Worm (Caenorhabditis elegans) whole organism, L3 larva: ENCODE data around the gene oac-46.
A peak's percentile ranks its signal among the peaks of the same experiment; 100 is the strongest.

ENCODE experiments used
- aly-2 ChIP-seq: fragments of 150-350 bp; optimal IDR thresholded peaks from 2 replicates; lab custom pipeline; 2014; ENCODE audit warnings: missing biosample characterization, missing genetic modification characterization
- ceh-16 ChIP-seq: sonication (generic microtip); optimal IDR thresholded peaks from 2 replicates; lab custom pipeline; 2017; ENCODE audit warnings: missing biosample characterization, missing genetic modification characterization
- ceh-28 ChIP-seq: fragments of 150-350 bp; optimal IDR thresholded peaks from 2 replicates; lab custom pipeline; 2014; ENCODE audit warnings: missing biosample characterization, missing genetic modification reagents, missing genetic modification characterization
- elt-1 ChIP-seq: fragments of 150-350 bp; optimal IDR thresholded peaks from 2 replicates; lab custom pipeline; 2014; ENCODE audit warnings: missing biosample characterization, missing genetic modification characterization
- elt-2 ChIP-seq: sonication (generic microtip); optimal IDR thresholded peaks from 2 replicates; lab custom pipeline; 2016; ENCODE audit warnings: missing genetic modification reagents, mild to moderate bottlenecking, missing genetic modification characterization, missing compliant biosample characterization
- fkh-2 ChIP-seq: fragments of 150-350 bp; optimal IDR thresholded peaks from 2 replicates; lab custom pipeline; 2014; ENCODE audit warnings: missing biosample characterization, missing genetic modification reagents, missing genetic modification characterization
- lin-15B ChIP-seq: fragments of 150-350 bp; optimal IDR thresholded peaks from 2 replicates; lab custom pipeline; 2014; ENCODE audit warnings: missing biosample characterization, missing genetic modification characterization
- lsy-12 ChIP-seq: sonication (generic microtip); optimal IDR thresholded peaks from 2 replicates; lab custom pipeline; 2016; ENCODE audit warnings: mild to moderate bottlenecking, missing genetic modification characterization, missing compliant biosample characterization
- mdl-1 ChIP-seq: fragments of 150-350 bp; optimal IDR thresholded peaks from 2 replicates; lab custom pipeline; 2014; ENCODE audit warnings: missing biosample characterization, missing genetic modification characterization
- mml-1 ChIP-seq: fragments of 150-350 bp; sonication (generic microtip); optimal IDR thresholded peaks from 3 replicates; lab custom pipeline; 2014; ENCODE audit warnings: missing biosample characterization, missing genetic modification characterization
- nfya-1 ChIP-seq: sonication (generic microtip); optimal IDR thresholded peaks from 2 replicates; lab custom pipeline; 2017; ENCODE audit warnings: missing genetic modification characterization, mild to moderate bottlenecking, missing compliant biosample characterization, antibody characterized with exemption, moderate library complexity; ENCODE audit not compliant: insufficient read depth
- nhr-11 ChIP-seq: fragments of 150-350 bp; optimal IDR thresholded peaks from 2 replicates; lab custom pipeline; 2014; ENCODE audit warnings: missing biosample characterization, missing genetic modification characterization
- nhr-12 ChIP-seq: fragments of 150-350 bp; optimal IDR thresholded peaks from 2 replicates; lab custom pipeline; 2014; ENCODE audit warnings: missing biosample characterization, missing genetic modification characterization
- nhr-23 ChIP-seq: fragments of 150-350 bp; optimal IDR thresholded peaks from 2 replicates; lab custom pipeline; 2014; ENCODE audit warnings: missing biosample characterization, missing genetic modification reagents, missing genetic modification characterization
- nhr-237 ChIP-seq: fragments of 150-350 bp; optimal IDR thresholded peaks from 2 replicates; lab custom pipeline; 2014; ENCODE audit warnings: missing biosample characterization, missing genetic modification characterization
- nhr-28 ChIP-seq: fragments of 150-350 bp; optimal IDR thresholded peaks from 2 replicates; lab custom pipeline; 2014; ENCODE audit warnings: missing biosample characterization, missing genetic modification characterization
- nhr-76 ChIP-seq: fragments of 150-350 bp; sonication (generic microtip); optimal IDR thresholded peaks from 5 replicates; lab custom pipeline; 2014; ENCODE audit warnings: missing biosample characterization, missing genetic modification characterization
- nhr-77 ChIP-seq: fragments of 150-350 bp; optimal IDR thresholded peaks from 2 replicates; lab custom pipeline; 2014; ENCODE audit warnings: missing biosample characterization, missing genetic modification characterization
- pha-4 ChIP-seq: fragments of 150-350 bp; optimal IDR thresholded peaks from 2 replicates; lab custom pipeline; 2014; ENCODE audit warnings: missing biosample characterization, missing genetic modification reagents, missing genetic modification characterization
- pqm-1 ChIP-seq: fragments of 150-350 bp; optimal IDR thresholded peaks from 2 replicates; lab custom pipeline; 2017; ENCODE audit warnings: missing biosample characterization, missing genetic modification characterization, inconsistent platforms
- sea-2 ChIP-seq: fragments of 150-350 bp; sonication (generic microtip); optimal IDR thresholded peaks from 4 replicates; lab custom pipeline; 2014; ENCODE audit warnings: missing biosample characterization, missing genetic modification reagents, missing genetic modification characterization
- skn-1 ChIP-seq: fragments of 150-350 bp; optimal IDR thresholded peaks from 2 replicates; lab custom pipeline; 2014; ENCODE audit warnings: missing biosample characterization, missing genetic modification characterization
- snpc-4 ChIP-seq: fragments of 150-350 bp; optimal IDR thresholded peaks from 2 replicates; lab custom pipeline; 2014; ENCODE audit warnings: missing biosample characterization, missing genetic modification characterization
- tbx-2 ChIP-seq: sonication (generic microtip); optimal IDR thresholded peaks from 2 replicates; lab custom pipeline; 2016; ENCODE audit warnings: mild to moderate bottlenecking, missing genetic modification characterization, missing compliant biosample characterization
- unc-39 ChIP-seq: sonication (generic microtip); optimal IDR thresholded peaks from 4 replicates; lab custom pipeline; 2017; ENCODE audit warnings: missing biosample characterization, missing genetic modification characterization
- unc-62 ChIP-seq: fragments of 150-350 bp; sonication (generic microtip); optimal IDR thresholded peaks from 4 replicates; lab custom pipeline; 2014; ENCODE audit warnings: missing biosample characterization, missing genetic modification reagents, missing genetic modification characterization

oac-46 gene

DNA sequence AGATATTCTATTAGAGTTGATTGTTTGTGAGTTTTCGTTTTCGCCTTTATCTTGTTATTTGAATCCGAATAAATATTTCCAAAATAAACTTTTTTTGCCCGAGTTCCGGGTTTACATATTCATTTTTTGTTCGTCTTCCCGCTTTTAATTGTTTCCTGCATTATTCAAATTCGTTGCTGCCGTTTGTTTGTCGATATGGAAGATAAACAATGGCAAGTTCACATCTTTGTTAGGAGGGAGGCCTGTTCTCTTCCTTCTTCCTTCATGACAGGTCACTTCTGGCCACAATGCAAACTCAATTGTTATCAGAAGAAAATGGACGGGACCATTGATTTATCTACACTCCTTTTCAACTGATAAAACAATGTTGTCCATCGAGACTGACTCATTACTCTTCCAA lies 37.7 kb upstream of the oac-46 start:
- peak; percentile 10 for TF ChIP-seq pha-4 (tag; lab: Kevin White, UChicago)
- TF ChIP-seq skn-1 (tag; lab: Kevin White, UChicago): no peak

DNA sequence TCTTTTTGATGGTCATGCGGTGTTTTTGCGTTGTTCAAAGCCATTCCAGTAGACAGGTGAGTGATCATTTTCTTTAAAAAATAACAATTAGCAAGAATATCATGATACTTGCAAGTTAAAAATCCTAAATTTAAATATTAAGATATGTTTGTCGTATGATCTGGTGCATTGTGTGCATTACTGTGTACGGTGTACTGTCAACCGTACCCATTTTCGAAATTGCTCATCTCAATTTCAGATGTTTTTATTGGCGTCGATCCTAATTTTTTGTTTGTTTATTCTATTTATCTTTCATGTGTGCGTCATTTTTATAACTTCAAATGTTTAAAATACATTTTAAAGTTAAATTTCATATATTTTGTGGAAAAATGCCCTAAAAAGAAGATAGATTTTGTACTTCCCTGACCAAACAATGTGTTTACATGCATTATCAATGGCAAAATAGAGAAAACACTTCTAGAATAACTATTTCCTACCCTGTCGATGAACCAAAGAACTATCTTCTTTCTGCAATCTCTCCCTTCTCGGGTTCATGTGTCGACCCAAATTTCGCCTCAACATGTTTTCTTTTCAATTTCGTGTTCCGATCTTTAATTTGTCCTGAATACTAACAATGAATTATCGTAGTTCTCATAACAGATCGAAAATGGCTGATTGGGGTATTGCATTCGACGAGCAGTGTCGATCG lies 32.5 kb upstream of the oac-46 start, which contains the start of the genes T07D4.5 and ddx-19:
T07D4.5 (minus strand) TSS at position 71 of the 688 bp plus-strand sequence.
ddx-19 (plus strand) TSS at position 638 of the 688 bp plus-strand sequence.
- TF ChIP-seq lin-15B: peak; percentile 42
- TF ChIP-seq elt-2 (tag; lab: Kevin White, UChicago): peak; percentile 29
- peak; percentile 8 for TF ChIP-seq nhr-23 (tag; lab: Kevin White, UChicago)
- TF ChIP-seq pqm-1 (tag; lab: Kevin White, UChicago): peak; percentile 7
- no peak for TF ChIP-seq mml-1 (tag; lab: Kevin White, UChicago)
- no peak for TF ChIP-seq skn-1 (tag; lab: Kevin White, UChicago)
- TF ChIP-seq pha-4 (tag; lab: Kevin White, UChicago): peak; percentile 78
- no peak for TF ChIP-seq ceh-16 (tag; lab: Kevin White, UChicago)

DNA sequence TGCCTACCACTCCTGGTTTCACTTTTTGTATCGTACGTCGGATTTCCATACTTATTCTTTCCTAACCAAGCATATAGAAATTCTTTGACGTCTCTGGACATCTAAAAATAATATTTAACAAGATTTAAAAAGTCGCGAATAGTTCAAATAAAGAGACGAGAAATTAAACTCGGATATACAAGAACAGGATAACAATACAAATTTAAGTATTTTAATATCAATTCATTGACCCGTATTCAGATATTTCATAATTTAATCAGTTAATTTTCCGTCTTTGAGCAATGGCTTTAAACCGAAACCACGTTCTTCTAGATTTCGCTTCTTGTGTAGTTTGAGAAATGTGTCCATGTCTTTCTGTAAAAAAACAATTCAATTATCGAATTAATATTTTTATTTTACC lies 31.7 kb upstream of the oac-46 start, which contains the start of gene rha-1:
rha-1 (minus strand) TSS at position 101 of the 400 bp plus-strand sequence.
- TF ChIP-seq aly-2 (no peak), pha-4 (tag; lab: Kevin White, UChicago) (no peak), fkh-2 (tag; lab: Kevin White, UChicago) (no peak)

DNA sequence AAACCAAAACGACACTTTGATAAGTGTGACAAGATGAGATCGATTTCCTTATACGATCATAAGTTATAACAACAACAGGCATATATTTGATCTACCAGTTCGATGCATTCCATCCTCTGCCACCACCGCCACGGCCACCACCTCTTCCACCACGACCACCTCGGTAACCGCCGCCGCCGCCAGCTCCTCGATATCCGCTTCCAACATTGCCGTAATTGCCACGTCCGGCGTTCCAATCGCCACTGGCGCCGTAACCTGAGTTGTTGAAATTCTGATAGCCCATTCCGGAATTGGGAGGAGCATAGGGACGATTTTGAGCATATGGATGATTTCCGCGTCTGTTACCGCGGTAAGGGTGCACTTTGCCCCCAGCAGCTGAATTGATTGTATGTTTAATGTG lies 26.6 kb upstream of the oac-46 start:
- TF ChIP-seq mdl-1 (tag; lab: Kevin White, UChicago): no peak
- TF ChIP-seq nhr-77 (tag; lab: Kevin White, UChicago): no peak
- no peak for TF ChIP-seq nfya-1 (tag; lab: Kevin White, UChicago)
- no peak for TF ChIP-seq ceh-16 (tag; lab: Kevin White, UChicago)
- no peak for TF ChIP-seq tbx-2 (tag; lab: Kevin White, UChicago)
- no peak for TF ChIP-seq lsy-12 (tag; lab: Kevin White, UChicago)
- no peak for TF ChIP-seq nhr-12 (tag; lab: Kevin White, UChicago)
- TF ChIP-seq nhr-237 (tag; lab: Kevin White, UChicago): no peak
- no peak for TF ChIP-seq nhr-23 (tag; lab: Kevin White, UChicago)
- no peak for TF ChIP-seq nhr-11
- no peak for TF ChIP-seq nhr-28 (tag; lab: Kevin White, UChicago)
- TF ChIP-seq unc-39 (tag; lab: Kevin White, UChicago): no peak
- no peak for TF ChIP-seq snpc-4 (tag; lab: Kevin White, UChicago)
- no peak for TF ChIP-seq skn-1 (tag; lab: Kevin White, UChicago)
- no peak for TF ChIP-seq nhr-76 (tag; lab: Kevin White, UChicago)
- no peak for TF ChIP-seq pqm-1 (tag; lab: Kevin White, UChicago)
- no peak for TF ChIP-seq mml-1 (tag; lab: Kevin White, UChicago)
- TF ChIP-seq elt-1 (tag; lab: Kevin White, UChicago): no peak
- no peak for TF ChIP-seq sea-2

ce11 chrII:8877032-8877985 lies 25.4 kb upstream of the oac-46 start:
- peak; percentile 56 for TF ChIP-seq snpc-4 (tag; lab: Kevin White, UChicago)
- TF ChIP-seq skn-1 (tag; lab: Kevin White, UChicago): no peak

- peak; percentile 11 for TF ChIP-seq unc-62
- no peak for TF ChIP-seq ceh-28
Observed at ce11 chrII:8873842-8874241, 21.9 kb upstream of the oac-46 start, which contains the start of gene T07D4.2. Gene T07D4.2 (minus strand): TSS chrII:8873942.
